Worm (Caenorhabditis elegans) whole organism, midembryonic: ENCODE measurements around the gene ges-1.
A peak's percentile ranks its signal among the peaks of the same experiment; 100 is the strongest.

Experiments
- T22C8.4 ChIP-seq: fragments of 200-800 bp; sonication (Bioruptor generic); IDR thresholded peaks from 2 replicates; pipeline ENCODE4 v1.3.6; 2022; ENCODE audit warnings: missing genetic modification characterization, missing compliant biosample characterization
- cog-1 ChIP-seq: sonication (generic microtip); optimal IDR thresholded peaks from 2 replicates; lab custom pipeline; 2016; ENCODE audit warnings: missing genetic modification characterization, missing compliant biosample characterization
- flt-1 ChIP-seq: fragments of 200-800 bp; sonication (Bioruptor generic); IDR thresholded peaks from 2 replicates; pipeline ENCODE4 v1.3.6; 2022; ENCODE audit warnings: missing genetic modification characterization, missing compliant biosample characterization
- klf-2 ChIP-seq: fragments of 200-800 bp; sonication (Bioruptor generic); conservative IDR thresholded peaks from 2 replicates; pipeline ENCODE4 v1.3.6; 2022; ENCODE audit warnings: missing genetic modification reagents, missing genetic modification characterization, missing compliant biosample characterization
- med-1 ChIP-seq: sonication (generic microtip); optimal IDR thresholded peaks from 2 replicates; lab custom pipeline; 2017; ENCODE audit warnings: missing genetic modification characterization, mild to moderate bottlenecking, missing compliant biosample characterization, antibody characterized with exemption, missing genetic modification reagents; ENCODE audit not compliant: insufficient read depth
- ref-1 ChIP-seq: fragments of 200-800 bp; sonication (Bioruptor generic); conservative IDR thresholded peaks from 2 replicates; pipeline ENCODE4 v1.3.6; 2022; ENCODE audit warnings: missing genetic modification reagents, missing genetic modification characterization, missing compliant biosample characterization
- tab-1 ChIP-seq: fragments of 200-800 bp; sonication (Bioruptor generic); IDR thresholded peaks from 2 replicates; pipeline ENCODE4 v1.3.6; 2022; ENCODE audit warnings: missing genetic modification characterization, missing compliant biosample characterization
- ztf-23 ChIP-seq: fragments of 200-800 bp; sonication (Bioruptor generic); IDR thresholded peaks from 2 replicates; pipeline ENCODE4 v1.3.6; 2022; ENCODE audit warnings: missing genetic modification reagents, missing genetic modification characterization, missing compliant biosample characterization
- ztf-29 ChIP-seq: fragments of 200-800 bp; sonication (Bioruptor generic); IDR thresholded peaks from 2 replicates; pipeline ENCODE4 v1.3.6; 2022; ENCODE audit warnings: missing genetic modification reagents, missing genetic modification characterization, missing compliant biosample characterization

Gene ges-1

DNA sequence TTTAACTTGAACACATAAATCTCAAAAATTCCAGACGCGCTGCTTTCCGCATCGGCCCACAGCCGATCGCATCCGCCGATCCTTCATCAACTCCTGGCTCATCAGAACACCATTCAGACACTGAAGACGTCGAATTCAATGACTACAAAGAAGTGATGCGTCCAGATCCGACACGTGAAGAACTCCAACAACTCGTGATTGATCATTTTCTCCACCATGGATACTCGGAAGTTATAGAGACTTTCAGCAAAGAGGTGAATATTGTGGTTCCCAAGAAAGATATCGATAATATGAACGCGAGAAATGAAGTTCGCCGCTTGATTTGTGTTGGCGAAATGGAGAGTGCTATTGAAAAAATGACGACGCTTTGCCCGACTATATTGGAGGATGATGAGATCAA lies 37.0 kb upstream of the ges-1 start:
- no peak for TF ChIP-seq tab-1 (GFP tag; lab: Robert Waterston, UW)
- no peak for TF ChIP-seq med-1 (GFP tag; lab: Kevin White, UChicago)
- TF ChIP-seq ztf-23 (GFP tag; lab: Robert Waterston, UW), result no peak
- TF ChIP-seq ztf-29 (GFP tag; lab: Robert Waterston, UW), result no peak
- no peak for TF ChIP-seq ref-1
- TF ChIP-seq T22C8.4 (GFP tag; lab: Robert Waterston, UW), result no peak
- TF ChIP-seq klf-2 (GFP tag; lab: Robert Waterston, UW), result no peak
- no peak for TF ChIP-seq cog-1
- no peak for TF ChIP-seq flt-1

DNA sequence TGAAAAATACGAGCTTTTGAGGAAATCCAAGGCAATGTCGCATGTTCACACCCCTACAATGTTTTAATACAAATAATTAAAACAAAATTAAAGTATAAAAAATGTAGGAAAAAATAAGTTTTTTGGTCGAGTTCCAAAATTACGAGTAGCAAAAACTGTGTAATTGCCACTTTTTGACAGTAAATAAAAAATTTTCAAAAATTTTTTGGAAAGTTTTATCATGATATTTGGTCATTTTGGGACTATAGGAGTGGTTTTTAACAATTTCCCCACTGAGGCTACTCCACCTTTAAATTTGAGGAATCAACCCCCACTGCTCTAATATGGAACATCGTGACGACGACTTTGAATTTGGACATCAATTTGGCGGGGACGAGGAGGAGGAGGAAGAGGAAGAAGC lies 35.5 kb upstream of the ges-1 start, which contains the start of gene gid-8:
Gene gid-8 (plus strand): TSS at position 301 of the 400 bp plus-strand sequence.
- TF ChIP-seq ref-1, result no peak
- TF ChIP-seq ztf-23 (GFP tag; lab: Robert Waterston, UW), result no peak
- no peak for TF ChIP-seq cog-1

DNA sequence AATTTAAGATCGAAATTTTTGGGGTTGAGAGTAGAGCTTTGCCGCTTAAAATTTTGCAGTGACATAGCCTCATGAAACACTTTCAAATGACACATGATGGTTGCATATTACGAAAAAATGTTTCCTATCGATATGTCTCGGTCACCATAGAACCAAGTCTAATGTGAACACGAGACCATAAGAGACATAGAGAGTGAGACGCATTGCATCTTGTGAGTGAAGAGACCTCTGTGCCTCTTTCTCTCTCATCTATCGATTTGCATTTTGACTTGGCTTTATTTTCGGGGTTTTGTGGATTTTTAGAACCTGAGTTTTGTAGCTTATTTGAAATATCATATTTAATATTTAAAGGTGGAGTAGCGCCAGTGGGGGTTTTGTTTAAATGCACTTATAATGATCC lies 35.0 kb upstream of the ges-1 start:
- TF ChIP-seq flt-1, result no peak
- TF ChIP-seq T22C8.4 (GFP tag; lab: Robert Waterston, UW), result peak; percentile 60
- no peak for TF ChIP-seq ztf-23 (GFP tag; lab: Robert Waterston, UW)

DNA sequence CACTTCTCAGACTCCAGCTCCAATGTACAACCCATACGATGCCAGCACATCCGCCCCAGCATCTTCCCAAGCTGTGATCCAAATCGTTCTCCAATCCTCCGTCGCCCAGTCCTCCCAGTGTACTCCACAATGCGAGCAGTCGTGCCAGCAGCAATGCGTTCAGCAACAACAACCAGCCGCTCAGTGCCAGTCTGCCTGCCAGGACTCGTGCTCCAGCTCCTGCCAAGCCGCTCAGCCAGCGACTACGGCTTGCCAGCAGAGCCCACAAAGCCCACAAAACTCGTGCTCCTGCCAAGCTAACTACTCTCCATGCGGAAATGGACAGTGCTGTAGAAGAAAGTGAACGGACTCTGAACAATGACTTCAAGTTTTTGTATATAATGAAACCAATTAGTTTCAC lies 34.0 kb upstream of the ges-1 start:
- TF ChIP-seq med-1 (GFP tag; lab: Kevin White, UChicago), result no peak
- TF ChIP-seq tab-1 (GFP tag; lab: Robert Waterston, UW), result no peak
- no peak for TF ChIP-seq klf-2 (GFP tag; lab: Robert Waterston, UW)
- TF ChIP-seq ztf-23 (GFP tag; lab: Robert Waterston, UW), result no peak
- no peak for TF ChIP-seq ref-1

DNA sequence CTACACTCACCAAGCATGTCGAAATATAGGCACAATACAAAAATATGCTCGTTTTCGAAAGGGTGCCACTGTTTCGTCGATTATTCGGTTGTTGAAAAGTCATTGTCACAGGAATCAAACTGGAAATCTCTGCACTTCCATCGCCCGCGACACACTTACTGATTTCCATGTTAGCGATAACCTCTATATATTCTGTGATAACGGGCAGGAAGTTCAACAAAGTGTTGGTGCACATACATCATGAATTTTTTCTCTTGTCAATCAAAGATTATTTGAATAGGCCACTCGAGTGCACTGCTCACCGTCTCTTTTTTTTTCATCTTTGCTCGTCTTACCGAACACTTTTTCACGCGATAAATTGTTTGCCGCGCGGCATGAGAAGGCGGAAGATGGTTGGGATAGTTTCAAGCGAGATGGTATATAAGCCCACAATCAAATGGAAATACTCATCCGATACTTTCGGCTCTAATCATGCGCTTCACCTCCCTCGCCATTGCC lies 32.7 kb upstream of the ges-1 start, which contains the start of the genes fpn-1.2 and pqn-54:
Gene fpn-1.2 (minus strand): TSS at position 157 of the 498 bp plus-strand sequence.
Gene pqn-54 (plus strand): TSS at position 448 of the 498 bp plus-strand sequence.
- TF ChIP-seq cog-1 (no peak), ztf-29 (GFP tag; lab: Robert Waterston, UW) (no peak), med-1 (GFP tag; lab: Kevin White, UChicago) (no peak), klf-2 (GFP tag; lab: Robert Waterston, UW) (no peak), tab-1 (GFP tag; lab: Robert Waterston, UW) (no peak), ztf-23 (GFP tag; lab: Robert Waterston, UW) (no peak), ref-1 (no peak), T22C8.4 (GFP tag; lab: Robert Waterston, UW) (no peak), flt-1 (no peak)

DNA sequence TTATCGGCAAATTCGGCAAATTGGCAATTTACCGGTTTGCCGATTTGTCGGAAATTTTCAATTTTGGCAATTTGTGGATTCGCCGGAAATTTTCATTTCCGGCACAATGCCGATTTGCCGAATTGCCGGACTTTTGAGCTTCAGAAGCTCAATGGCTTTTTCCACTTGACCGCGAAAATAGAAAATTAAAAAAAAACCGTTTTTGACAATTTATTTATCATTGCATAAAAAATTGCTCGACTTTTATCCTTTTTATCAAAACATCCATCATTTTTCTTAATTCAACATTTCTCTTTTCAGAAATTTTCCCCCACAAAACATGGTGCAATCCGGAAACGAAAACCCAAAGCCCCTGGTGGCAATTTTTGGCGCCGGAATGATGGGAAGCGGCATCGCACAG lies 28.1 kb upstream of the ges-1 start, which contains the start of gene hacd-1:
Gene hacd-1 (plus strand): TSS at position 301 of the 400 bp plus-strand sequence.
- TF ChIP-seq T22C8.4 (GFP tag; lab: Robert Waterston, UW) (no peak), cog-1 (no peak), ref-1 (no peak), med-1 (GFP tag; lab: Kevin White, UChicago) (no peak), flt-1 (no peak), ztf-29 (GFP tag; lab: Robert Waterston, UW) (no peak), ztf-23 (GFP tag; lab: Robert Waterston, UW) (no peak)

DNA sequence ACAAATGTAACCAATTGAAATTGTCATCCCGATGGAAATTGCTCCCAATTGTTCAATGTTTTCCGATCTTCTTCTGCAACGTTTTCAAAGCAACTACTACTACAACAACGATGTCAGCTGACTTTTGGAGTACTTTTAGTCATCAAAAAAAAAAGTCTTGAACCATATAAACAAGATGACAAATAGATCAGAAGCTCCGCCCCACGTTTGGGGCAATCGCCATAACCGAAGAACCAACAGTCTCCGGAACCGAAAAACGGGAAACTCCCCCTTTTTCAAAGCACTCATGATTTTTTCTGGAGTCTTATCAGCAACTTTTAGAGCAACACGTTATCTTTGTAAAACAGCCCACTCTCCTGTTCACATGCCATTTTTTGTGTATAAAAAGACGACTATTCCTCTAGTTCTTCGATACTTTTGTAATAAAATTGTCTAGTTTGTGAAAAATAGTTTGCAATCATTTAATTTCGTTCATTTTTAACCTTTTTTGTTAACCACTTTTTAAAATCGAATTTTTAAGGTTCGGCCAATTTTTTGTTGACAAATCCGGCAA lies 27.5 kb upstream of the ges-1 start:
- TF ChIP-seq ref-1 (no peak), cog-1 (no peak), ztf-29 (GFP tag; lab: Robert Waterston, UW) (no peak), flt-1 (no peak), med-1 (GFP tag; lab: Kevin White, UChicago) (no peak), klf-2 (GFP tag; lab: Robert Waterston, UW) (no peak), tab-1 (GFP tag; lab: Robert Waterston, UW) (no peak), T22C8.4 (GFP tag; lab: Robert Waterston, UW) (no peak), ztf-23 (GFP tag; lab: Robert Waterston, UW) (no peak)

DNA sequence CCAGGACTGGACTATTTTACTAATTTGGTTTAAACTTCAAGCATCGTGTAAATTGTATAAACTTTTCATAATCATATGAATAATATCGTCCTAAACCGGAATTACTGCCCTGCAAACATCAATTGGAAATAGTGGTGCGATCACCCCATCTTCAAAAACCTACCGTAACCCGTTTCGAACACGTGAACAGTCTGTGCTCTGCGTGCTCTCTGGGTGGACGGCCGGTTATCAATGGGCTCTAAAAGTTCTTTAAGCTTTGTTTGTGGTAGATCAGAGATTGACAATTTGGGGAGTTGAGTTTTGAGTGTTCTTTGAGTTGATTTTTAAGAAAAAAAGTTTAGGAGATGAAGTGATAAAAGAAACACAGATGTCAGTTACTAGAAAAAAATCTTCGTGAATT lies 24.7 kb upstream of the ges-1 start:
- TF ChIP-seq tab-1 (GFP tag; lab: Robert Waterston, UW), result no peak
- no peak for TF ChIP-seq klf-2 (GFP tag; lab: Robert Waterston, UW)
- no peak for TF ChIP-seq ztf-29 (GFP tag; lab: Robert Waterston, UW)
- no peak for TF ChIP-seq cog-1
- TF ChIP-seq T22C8.4 (GFP tag; lab: Robert Waterston, UW), result no peak
- TF ChIP-seq ztf-23 (GFP tag; lab: Robert Waterston, UW), result no peak
- no peak for TF ChIP-seq med-1 (GFP tag; lab: Kevin White, UChicago)
- TF ChIP-seq ref-1, result no peak
- no peak for TF ChIP-seq flt-1

DNA sequence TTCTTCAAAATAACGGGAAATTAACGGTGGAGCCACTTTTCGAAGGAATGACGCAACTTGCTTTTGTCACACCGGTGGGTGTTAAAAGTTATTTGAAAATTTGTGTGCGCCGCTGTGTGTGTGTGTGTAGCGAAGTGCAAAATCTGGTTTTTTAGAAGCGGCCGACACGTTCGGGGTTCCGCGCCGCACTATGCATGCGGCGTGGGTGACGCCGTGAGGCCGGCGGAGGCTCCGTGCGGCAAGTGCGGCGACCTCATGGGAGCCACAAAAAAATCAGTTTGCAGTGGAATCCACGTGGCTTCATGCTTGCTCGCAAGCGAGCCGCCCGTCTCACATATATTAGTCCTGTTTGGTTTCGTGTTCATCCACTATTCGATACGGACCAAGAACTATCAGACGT lies 23.3 kb upstream of the ges-1 start:
- TF ChIP-seq T22C8.4 (GFP tag; lab: Robert Waterston, UW) (no peak), klf-2 (GFP tag; lab: Robert Waterston, UW) (no peak), med-1 (GFP tag; lab: Kevin White, UChicago) (no peak), ztf-29 (GFP tag; lab: Robert Waterston, UW) (no peak), tab-1 (GFP tag; lab: Robert Waterston, UW) (no peak), ref-1 (no peak), cog-1 (no peak), flt-1 (no peak), ztf-23 (GFP tag; lab: Robert Waterston, UW) (no peak)

DNA sequence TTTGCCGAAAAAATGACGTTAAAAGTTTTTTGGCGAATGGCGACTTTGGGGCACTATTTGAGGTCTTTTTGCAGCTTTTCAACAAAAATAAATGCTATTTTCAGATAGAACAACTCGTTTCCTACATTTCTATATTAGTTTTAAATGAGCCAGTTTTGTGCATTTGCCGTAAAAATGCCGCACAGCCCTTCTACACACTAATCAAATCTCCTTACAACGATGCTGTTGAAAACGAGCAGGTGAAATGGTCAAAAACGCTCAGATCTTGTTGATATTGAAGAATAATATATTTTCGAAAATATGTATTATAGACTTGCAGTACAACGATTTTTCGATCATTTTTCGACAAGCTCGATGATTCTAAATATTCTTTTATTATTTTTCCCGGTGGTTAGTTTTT lies 22.8 kb upstream of the ges-1 start, which contains the start of gene chil-14:
Gene chil-14 (plus strand): TSS at position 301 of the 400 bp plus-strand sequence.
- no peak for TF ChIP-seq ztf-29 (GFP tag; lab: Robert Waterston, UW)
- TF ChIP-seq ref-1, result no peak
